Worm (Caenorhabditis elegans) whole organism, L3 larva: Measurements from ENCODE around the gene dna-2.
A peak's percentile ranks its signal among the peaks of the same experiment; 100 is the strongest.

Experiments
- ama-1 ChIP-seq: fragments of 150-350 bp; optimal IDR thresholded peaks from 2 replicates; lab custom pipeline; 2018
- egl-27 ChIP-seq: sonication (generic microtip); optimal IDR thresholded peaks from 4 replicates; lab custom pipeline; 2017; ENCODE audit warnings: missing biosample characterization, missing genetic modification reagents, missing genetic modification characterization
- lin-15B ChIP-seq: fragments of 150-350 bp; optimal IDR thresholded peaks from 2 replicates; lab custom pipeline; 2014; ENCODE audit warnings: missing biosample characterization, missing genetic modification characterization
- nfya-1 ChIP-seq: sonication (generic microtip); optimal IDR thresholded peaks from 2 replicates; lab custom pipeline; 2017; ENCODE audit warnings: missing genetic modification characterization, mild to moderate bottlenecking, missing compliant biosample characterization, antibody characterized with exemption, moderate library complexity; ENCODE audit not compliant: insufficient read depth
- nhr-25 ChIP-seq: sonication (generic microtip); optimal IDR thresholded peaks from 2 replicates; lab custom pipeline; 2017; ENCODE audit warnings: missing biosample characterization, missing genetic modification characterization
- pqm-1 ChIP-seq: fragments of 150-350 bp; optimal IDR thresholded peaks from 2 replicates; lab custom pipeline; 2017; ENCODE audit warnings: missing biosample characterization, missing genetic modification characterization, inconsistent platforms
- unc-62 ChIP-seq: fragments of 150-350 bp; sonication (generic microtip); optimal IDR thresholded peaks from 4 replicates; lab custom pipeline; 2014; ENCODE audit warnings: missing biosample characterization, missing genetic modification reagents, missing genetic modification characterization

ce11 chrII:11813895-11814369 is 35.7 kb downstream of the dna-2 start, which contains the start of gene F43G6.8:
- TF ChIP-seq unc-62 (no peak), pqm-1 (tag; lab: Kevin White, UChicago) (peak; percentile 14), lin-15B (tag; lab: Kevin White, UChicago) (peak; percentile 11), egl-27 (tag; lab: Kevin White, UChicago) (no peak), ama-1 (lab: Kevin White, UChicago) (no peak), nhr-25 (tag; lab: Kevin White, UChicago) (peak; percentile 13), nfya-1 (tag; lab: Kevin White, UChicago) (peak; percentile 72)
